Fruit fly (Drosophila melanogaster) whole organism, embryonic: ENCODE measurements around the gene CG9706.

Experiments used
- Bteb2 ChIP-seq: fragments of 200-800 bp; sonication (Bioruptor generic); optimal IDR thresholded peaks from 2 replicates; lab custom pipeline; 2016; ENCODE audit warnings: missing biosample characterization, missing genetic modification characterization
- CG1024 ChIP-seq: fragments of 200-800 bp; sonication (Bioruptor generic); IDR thresholded peaks from 2 replicates; pipeline ENCODE4 v1.3.6; 2022; ENCODE audit warnings: missing biosample characterization, missing genetic modification characterization
- CG17328 ChIP-seq: fragments of 200-800 bp; sonication (Bioruptor generic); IDR thresholded peaks from 2 replicates; pipeline ENCODE4 v1.3.6; 2022; ENCODE audit warnings: missing biosample characterization, missing genetic modification characterization
- CG17385 ChIP-seq: fragments of 200-800 bp; sonication (Bioruptor generic); optimal IDR thresholded peaks from 3 replicates; lab custom pipeline; 2018; ENCODE audit warnings: missing biosample characterization, mild to moderate bottlenecking, missing genetic modification characterization
- CG18619 ChIP-seq: fragments of 200-800 bp; sonication (Bioruptor generic); optimal IDR thresholded peaks from 3 replicates; lab custom pipeline; 2017; ENCODE audit warnings: missing biosample characterization, mild to moderate bottlenecking, missing genetic modification characterization
- CG30403 ChIP-seq: fragments of 200-800 bp; sonication (Bioruptor generic); optimal IDR thresholded peaks from 3 replicates; lab custom pipeline; 2016; ENCODE audit warnings: missing biosample characterization, missing genetic modification characterization
- CG3163 ChIP-seq: fragments of 200-800 bp; sonication (Bioruptor generic); optimal IDR thresholded peaks from 3 replicates; lab custom pipeline; 2016; ENCODE audit warnings: missing biosample characterization, missing genetic modification characterization
- CG3847 ChIP-seq: fragments of 200-800 bp; sonication (Bioruptor generic); IDR thresholded peaks from 2 replicates; pipeline ENCODE4 v1.3.6; 2022; ENCODE audit warnings: missing biosample characterization, missing genetic modification characterization
- CG4328 ChIP-seq: fragments of 200-800 bp; sonication (Bioruptor generic); optimal IDR thresholded peaks from 3 replicates; lab custom pipeline; 2017; ENCODE audit warnings: missing biosample characterization, missing genetic modification reagents, missing genetic modification characterization
- CG43689 ChIP-seq: fragments of 200-800 bp; sonication (Bioruptor generic); IDR thresholded peaks from 2 replicates; pipeline ENCODE4 v1.3.6; 2022; ENCODE audit warnings: missing biosample characterization, missing genetic modification characterization
- CG6272 ChIP-seq: fragments of 200-800 bp; sonication (Bioruptor generic); IDR thresholded peaks from 2 replicates; pipeline ENCODE4 v1.3.6; 2022; ENCODE audit warnings: missing biosample characterization, missing genetic modification characterization
- CG7556 ChIP-seq: fragments of 200-800 bp; sonication (Bioruptor generic); optimal IDR thresholded peaks from 2 replicates; lab custom pipeline; 2017; ENCODE audit warnings: missing biosample characterization, mild to moderate bottlenecking, missing genetic modification characterization
- CG8765 ChIP-seq: fragments of 200-800 bp; sonication (Bioruptor generic); IDR thresholded peaks from 2 replicates; pipeline ENCODE4 v1.3.6; 2022; ENCODE audit warnings: missing biosample characterization, missing genetic modification characterization
- CG9215 ChIP-seq: fragments of 200-800 bp; sonication (Bioruptor generic); IDR thresholded peaks from 2 replicates; pipeline ENCODE4 v1.3.6; 2022; ENCODE audit warnings: missing biosample characterization, missing genetic modification characterization
- CG9817 ChIP-seq: fragments of 200-800 bp; sonication (Bioruptor generic); optimal IDR thresholded peaks from 2 replicates; lab custom pipeline; 2018; ENCODE audit warnings: missing biosample characterization, mild to moderate bottlenecking, missing genetic modification characterization, moderate library complexity
- Doc2 ChIP-seq: fragments of 200-800 bp; sonication (Bioruptor generic); IDR thresholded peaks from 2 replicates; pipeline ENCODE4 v1.3.6; 2022; ENCODE audit warnings: missing biosample characterization, missing genetic modification characterization
- Dref ChIP-seq: fragments of 200-800 bp; sonication (Bioruptor generic); IDR thresholded peaks from 2 replicates; pipeline ENCODE4 v1.3.6; 2022; ENCODE audit warnings: missing biosample characterization, missing genetic modification characterization
- E2f2 ChIP-seq: fragments of 200-800 bp; sonication (Bioruptor generic); IDR thresholded peaks from 2 replicates; pipeline ENCODE4 v1.3.6; 2022; ENCODE audit warnings: missing biosample characterization, missing genetic modification characterization
- Gsc ChIP-seq: fragments of 200-800 bp; sonication (Bioruptor generic); IDR thresholded peaks from 2 replicates; pipeline ENCODE4 v1.3.6; 2022; ENCODE audit warnings: missing biosample characterization, missing genetic modification characterization
- HLH54F ChIP-seq: fragments of 200-800 bp; sonication (Bioruptor generic); optimal IDR thresholded peaks from 3 replicates; lab custom pipeline; 2016; ENCODE audit warnings: missing biosample characterization, missing genetic modification characterization
- Hsf ChIP-seq: fragments of 200-800 bp; sonication (Bioruptor generic); optimal IDR thresholded peaks from 3 replicates; lab custom pipeline; 2016; ENCODE audit warnings: missing biosample characterization, missing genetic modification characterization
- Mad ChIP-seq: fragments of 200-800 bp; sonication (Bioruptor generic); optimal IDR thresholded peaks from 2 replicates; lab custom pipeline; 2016; ENCODE audit warnings: missing biosample characterization, missing genetic modification characterization
- Nf-YB ChIP-seq: fragments of 200-800 bp; sonication (Bioruptor generic); optimal IDR thresholded peaks from 3 replicates; lab custom pipeline; 2019; ENCODE audit warnings: missing biosample characterization, mild to moderate bottlenecking, missing genetic modification characterization, moderate library complexity
- Oli ChIP-seq: fragments of 200-800 bp; sonication (Bioruptor generic); optimal IDR thresholded peaks from 2 replicates; lab custom pipeline; 2018; ENCODE audit warnings: missing biosample characterization, mild to moderate bottlenecking, missing genetic modification characterization, moderate library complexity
- Optix ChIP-seq: fragments of 200-800 bp; sonication (Bioruptor generic); IDR thresholded peaks from 3 replicates; pipeline ENCODE4 v1.3.6; 2022; ENCODE audit warnings: missing biosample characterization, missing genetic modification characterization
- Poxn ChIP-seq: fragments of 200-800 bp; sonication (Bioruptor generic); IDR thresholded peaks from 2 replicates; pipeline ENCODE4 v1.3.6; 2022; ENCODE audit warnings: missing biosample characterization, missing genetic modification characterization
- Scr ChIP-seq: fragments of 200-800 bp; sonication (Bioruptor generic); IDR thresholded peaks from 2 replicates; pipeline ENCODE4 v1.3.6; 2022; ENCODE audit warnings: missing biosample characterization, missing genetic modification characterization; ENCODE audit not compliant: partially characterized antibody
- Spps ChIP-seq: fragments of 200-800 bp; sonication (Bioruptor generic); optimal IDR thresholded peaks from 2 replicates; lab custom pipeline; 2018; ENCODE audit warnings: missing biosample characterization, mild to moderate bottlenecking, missing genetic modification characterization
- Sry-δ ChIP-seq: fragments of 200-800 bp; sonication (Bioruptor generic); optimal IDR thresholded peaks from 2 replicates; lab custom pipeline; 2016; ENCODE audit warnings: missing biosample characterization, missing genetic modification characterization
- Vsx1 ChIP-seq: fragments of 200-800 bp; sonication (Bioruptor generic); optimal IDR thresholded peaks from 2 replicates; lab custom pipeline; 2017; ENCODE audit warnings: missing biosample characterization, mild to moderate bottlenecking, missing genetic modification characterization, missing genetic modification reagents
- ato ChIP-seq: fragments of 200-800 bp; sonication (Bioruptor generic); IDR thresholded peaks from 2 replicates; pipeline ENCODE4 v1.3.6; 2022; ENCODE audit warnings: missing biosample characterization, missing genetic modification characterization; ENCODE audit not compliant: partially characterized antibody
- bbx ChIP-seq: fragments of 200-800 bp; sonication (Bioruptor generic); IDR thresholded peaks from 2 replicates; pipeline ENCODE4 v1.3.6; 2022; ENCODE audit warnings: missing biosample characterization, missing genetic modification characterization; ENCODE audit not compliant: partially characterized antibody
- caup ChIP-seq: fragments of 200-800 bp; sonication (Bioruptor generic); optimal IDR thresholded peaks from 3 replicates; lab custom pipeline; 2017; ENCODE audit warnings: missing biosample characterization, mild to moderate bottlenecking, missing genetic modification characterization, moderate library complexity; ENCODE audit not compliant: severe bottlenecking
- corto ChIP-seq: fragments of 200-800 bp; sonication (Bioruptor generic); optimal IDR thresholded peaks from 2 replicates; lab custom pipeline; 2016; ENCODE audit warnings: missing biosample characterization, mild to moderate bottlenecking, missing genetic modification characterization, moderate library complexity
- crp ChIP-seq, 2 experiments: fragments of 200-800 bp; sonication (Bioruptor generic); optimal IDR thresholded peaks; 2 replicates in 1 of 2; 3 replicates in 1 of 2; lab custom pipeline; 2017; ENCODE audit warnings: missing biosample characterization in 2 of 2, missing genetic modification characterization in 2 of 2, mild to moderate bottlenecking in 1 of 2, moderate library complexity in 1 of 2
- dmrt11E ChIP-seq: fragments of 200-800 bp; sonication (Bioruptor generic); optimal IDR thresholded peaks from 3 replicates; lab custom pipeline; 2018; ENCODE audit warnings: missing biosample characterization, mild to moderate bottlenecking, missing genetic modification characterization, moderate library complexity
- gce ChIP-seq: fragments of 200-800 bp; sonication (Bioruptor generic); IDR thresholded peaks from 3 replicates; pipeline ENCODE4 v1.3.6; 2022; ENCODE audit warnings: missing biosample characterization, missing genetic modification characterization
- gt ChIP-seq: fragments of 200-800 bp; sonication (Bioruptor generic); IDR thresholded peaks from 2 replicates; pipeline ENCODE4 v1.3.6; 2022; ENCODE audit warnings: missing biosample characterization, missing genetic modification characterization
- hb ChIP-seq: fragments of 200-800 bp; sonication (Bioruptor generic); IDR thresholded peaks from 3 replicates; pipeline ENCODE4 v1.3.6; 2022; ENCODE audit warnings: missing biosample characterization, missing genetic modification characterization; ENCODE audit not compliant: partially characterized antibody
- her ChIP-seq: fragments of 200-800 bp; sonication (Bioruptor generic); optimal IDR thresholded peaks from 2 replicates; lab custom pipeline; 2016; ENCODE audit warnings: missing biosample characterization, missing genetic modification characterization
- lilli ChIP-seq: fragments of 200-800 bp; sonication (Bioruptor generic); optimal IDR thresholded peaks from 3 replicates; lab custom pipeline; 2016; ENCODE audit warnings: missing biosample characterization, missing genetic modification characterization
- odd ChIP-seq: fragments of 200-800 bp; sonication (Bioruptor generic); optimal IDR thresholded peaks from 2 replicates; lab custom pipeline; 2017; ENCODE audit warnings: missing biosample characterization, mild to moderate bottlenecking, missing genetic modification characterization
- p53 ChIP-seq: fragments of 200-800 bp; sonication (Bioruptor generic); optimal IDR thresholded peaks from 2 replicates; lab custom pipeline; 2016; ENCODE audit warnings: missing biosample characterization, missing genetic modification characterization
- pan ChIP-seq, 4 experiments: fragments of >200 bp in 3 of 4; fragments of 200-800 bp in 1 of 4; sonication (Bioruptor generic) in 1 of 4; optimal IDR thresholded peaks in 3 of 4; IDR thresholded peaks in 1 of 4; 2 replicates each; pipeline versions ENCODE4 v1.3.6 to Lab custom; 2017 to 2022; ENCODE audit warnings: missing biosample characterization in 2 of 4, missing genetic modification characterization in 2 of 4, mixed read lengths in 1 of 4
- row ChIP-seq: fragments of 200-800 bp; sonication (Bioruptor generic); IDR thresholded peaks from 3 replicates; pipeline ENCODE4 v1.3.6; 2022; ENCODE audit warnings: missing biosample characterization, missing genetic modification characterization
- sc ChIP-seq, 3 experiments: fragments of >200 bp in 2 of 3; fragments of 200-800 bp in 1 of 3; sonication (Bioruptor generic) in 1 of 3; optimal IDR thresholded peaks; 2 replicates in 2 of 3; 3 replicates in 1 of 3; lab custom pipeline; 2017; ENCODE audit warnings: mild to moderate bottlenecking in 1 of 3, missing biosample characterization in 1 of 3, missing genetic modification characterization in 1 of 3, missing genetic modification reagents in 1 of 3
- slou ChIP-seq: fragments of 200-800 bp; sonication (Bioruptor generic); optimal IDR thresholded peaks from 3 replicates; lab custom pipeline; 2016; ENCODE audit warnings: missing biosample characterization, missing genetic modification characterization
- stc ChIP-seq: fragments of 200-800 bp; sonication (Bioruptor generic); IDR thresholded peaks from 2 replicates; pipeline ENCODE4 v1.3.6; 2022; ENCODE audit warnings: missing biosample characterization, missing genetic modification characterization
- tap ChIP-seq: fragments of 200-800 bp; optimal IDR thresholded peaks from 3 replicates; lab custom pipeline; 2019; ENCODE audit warnings: missing biosample characterization, mild to moderate bottlenecking, missing genetic modification characterization, moderate library complexity
- tna ChIP-seq: fragments of 200-800 bp; sonication (Bioruptor generic); IDR thresholded peaks from 2 replicates; pipeline ENCODE4 v1.3.6; 2022; ENCODE audit warnings: missing biosample characterization, missing genetic modification characterization; ENCODE audit not compliant: partially characterized antibody

CG9706 gene

dm6 chr3L:16808139-16808538 lies 25.3 kb downstream of the CG9706 start (continued):
- TF ChIP-seq pan (optimal IDR thresholded peaks at IDR 0.05; lab: Kevin White, UChicago) (no peak), pan (GFP tag; optimal IDR thresholded peaks at IDR 0.05 in 1 of 2, IDR thresholded peaks at IDR 0.05 in 1 of 2) (no peak), Optix (no peak), CG17385 (GFP tag; lab: Kevin White, UChicago) (peak; percentile 1), Scr (GFP tag; lab: Robert Waterston, UW) (no peak), CG3847 (GFP tag; lab: Robert Waterston, UW) (peak; percentile 45; the same call in 1 of the 2 replicates), CG9215 (GFP tag; lab: Robert Waterston, UW) (no peak), E2f2 (GFP tag; lab: Robert Waterston, UW) (peak; percentile 83), Hsf (no peak), ato (GFP tag; lab: Robert Waterston, UW) (no peak), CG18619 (no peak), gt (GFP tag; lab: Robert Waterston, UW) (no peak), Doc2 (GFP tag; lab: Robert Waterston, UW) (no peak), CG8765 (GFP tag; lab: Robert Waterston, UW) (no peak), CG3163 (GFP tag; lab: Kevin White, UChicago) (no peak), lilli (GFP tag; lab: Kevin White, UChicago) (peak; percentile 6), her (GFP tag; lab: Kevin White, UChicago) (no peak), gce (GFP tag; lab: Robert Waterston, UW) (no peak), p53 (GFP tag; lab: Kevin White, UChicago) (no peak), CG1024 (no peak), slou (GFP tag; lab: Kevin White, UChicago) (no peak), Gsc (GFP tag; lab: Robert Waterston, UW) (no peak), Sry-δ (GFP tag; lab: Kevin White, UChicago) (peak; percentile 48), CG9817 (tag; lab: Kevin White, UChicago) (no peak), Spps (tag; lab: Kevin White, UChicago) (no peak), Oli (tag; lab: Kevin White, UChicago) (no peak), caup (GFP tag; lab: Kevin White, UChicago) (no peak), crp (GFP tag; optimal IDR thresholded peaks at IDR 0.05; lab: Kevin White, UChicago) (peak in 1 of 2 experiments; percentile 32), odd (GFP tag; lab: Kevin White, UChicago) (no peak), Vsx1 (GFP tag; lab: Kevin White, UChicago) (no peak), hb (GFP tag; lab: Robert Waterston, UW) (no peak), tap (tag; lab: Kevin White, UChicago) (no peak), HLH54F (GFP tag; lab: Kevin White, UChicago) (peak; percentile 5), bbx (peak; percentile 23; the same call in 1 of the 2 replicates), Bteb2 (GFP tag; lab: Kevin White, UChicago) (no peak), CG7556 (GFP tag; lab: Kevin White, UChicago) (no peak), corto (GFP tag; lab: Kevin White, UChicago) (no peak), sc (optimal IDR thresholded peaks at IDR 0.05; lab: Kevin White, UChicago) (no peak), sc (GFP tag; optimal IDR thresholded peaks at IDR 0.05; lab: Kevin White, UChicago) (no peak), row (GFP tag; lab: Robert Waterston, UW) (peak; percentile 68), dmrt11E (tag; lab: Kevin White, UChicago) (no peak), CG17328 (GFP tag; lab: Robert Waterston, UW) (no peak), Mad (GFP tag; lab: Kevin White, UChicago) (peak; percentile 37), tna (GFP tag; lab: Robert Waterston, UW) (no peak), CG43689 (no peak), Dref (GFP tag; lab: Robert Waterston, UW) (no peak), CG6272 (GFP tag; lab: Robert Waterston, UW) (no peak), CG30403 (GFP tag; lab: Kevin White, UChicago) (no peak), stc (GFP tag; lab: Robert Waterston, UW) (no peak), CG4328 (no peak), Nf-YB (no peak), Poxn (GFP tag; lab: Robert Waterston, UW) (no peak)
